Worm (Caenorhabditis elegans): ENCODE data around the gene com-1.

The com-1 gene

DNA sequence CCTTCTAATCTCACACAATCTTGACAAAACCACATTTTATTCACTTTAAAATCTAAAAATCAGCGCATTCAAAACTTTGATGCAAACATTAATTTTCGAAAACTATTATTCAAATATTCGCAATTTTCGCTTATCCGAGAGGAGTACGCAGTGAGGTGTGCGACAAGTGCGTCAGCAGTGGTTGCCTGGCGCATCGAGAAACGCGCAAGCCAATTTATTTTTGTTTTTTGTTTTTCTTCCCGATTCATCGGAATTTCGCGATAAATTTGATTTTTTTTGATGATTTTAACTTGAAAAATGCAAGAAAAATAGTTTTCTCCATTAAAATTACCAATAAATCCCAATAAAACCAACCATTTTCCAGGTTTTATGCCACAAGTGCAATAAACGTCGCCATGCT lies 47.3 kb upstream of the com-1 start, which contains the start of the genes fbxb-85 and hex-3 (continued):
- peak; percentile 98 for TF ChIP-seq nhr-47 (tag; optimal IDR thresholded peaks at IDR 0.05)
- peak; percentile 98 for TF ChIP-seq ceh-8 (GFP tag; optimal IDR thresholded peaks at IDR 0.05)
- peak; percentile 97 for TF ChIP-seq nhr-90 (tag; optimal IDR thresholded peaks at IDR 0.05; ENCODE audit: poor library complexity)
- TF ChIP-seq nhr-20 (tag; optimal IDR thresholded peaks at IDR 0.05) = peak; percentile 95
- TF ChIP-seq blmp-1 (tag; optimal IDR thresholded peaks at IDR 0.05) = peak; percentile 81
- no peak for TF ChIP-seq nhr-12 (tag; optimal IDR thresholded peaks at IDR 0.05)
- peak; percentile 9 for TF ChIP-seq pag-3 (tag; optimal IDR thresholded peaks at IDR 0.05; ENCODE audit: borderline replicate concordance, insufficient read depth)
- TF ChIP-seq dsc-1 (tag; optimal IDR thresholded peaks at IDR 0.05) = peak; percentile 98
- TF ChIP-seq nhr-84 (tag; optimal IDR thresholded peaks at IDR 0.05) = no peak

DNA sequence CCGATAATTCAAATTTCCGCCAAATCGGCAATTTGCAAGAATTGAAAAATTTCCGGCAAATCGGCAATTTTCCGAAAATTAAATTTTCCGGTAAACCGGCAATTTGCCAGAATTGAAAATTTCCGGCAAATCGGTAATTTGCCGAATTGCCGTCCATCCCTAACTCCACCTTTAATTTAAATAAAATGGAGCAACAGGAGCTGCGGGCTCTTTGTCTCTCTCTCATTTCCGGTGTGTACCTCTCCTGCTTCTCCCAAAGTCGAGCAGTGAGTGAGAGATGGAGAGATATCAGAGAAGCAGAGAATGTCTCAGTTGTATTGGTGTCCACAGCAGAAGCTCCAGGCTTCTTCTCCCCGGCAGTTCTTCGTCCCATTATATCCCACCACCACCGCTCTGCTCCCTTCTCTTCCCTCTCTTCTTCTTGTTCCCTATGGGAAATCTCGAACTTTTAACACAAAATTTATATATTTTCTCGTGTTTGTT lies 40.7 kb upstream of the com-1 start, which contains the start of gene Y39A1C.1:
Gene Y39A1C.1, plus strand, starts transcription at position 51 of the 483 bp plus-strand sequence.
- TF ChIP-seq snu-23 (GFP tag; optimal IDR thresholded peaks at IDR 0.05) = peak; percentile 26
- TF ChIP-seq nhr-20 (tag; optimal IDR thresholded peaks at IDR 0.05) = no peak
- peak; percentile 5 for TF ChIP-seq skn-1 (tag; optimal IDR thresholded peaks at IDR 0.05)
- TF ChIP-seq ceh-82 (tag; optimal IDR thresholded peaks at IDR 0.05) = peak in 2 of 3 experiments; percentile 9 to 29
- TF ChIP-seq lin-35 (GFP tag; optimal IDR thresholded peaks at IDR 0.05) = peak in 1 of 2 experiments; percentile 34
- TF ChIP-seq dsc-1 (tag; optimal IDR thresholded peaks at IDR 0.05) = peak; percentile 53
- peak in 1 of 3 experiments; percentile 5 for TF ChIP-seq dpl-1 (GFP tag; optimal IDR thresholded peaks at IDR 0.05)
- peak; percentile 46 for TF ChIP-seq nhr-71 (tag; optimal IDR thresholded peaks at IDR 0.05)
- peak; percentile 26 for TF ChIP-seq tbx-2 (tag; optimal IDR thresholded peaks at IDR 0.05)
- no peak for TF ChIP-seq ztf-4 (tag; optimal IDR thresholded peaks at IDR 0.05)
- peak; percentile 14 for TF ChIP-seq nhr-47 (tag; optimal IDR thresholded peaks at IDR 0.05)
- TF ChIP-seq efl-1 (optimal IDR thresholded peaks at IDR 0.05) = peak; percentile 14 to 18
- peak in 1 of 2 experiments; percentile 22 for TF ChIP-seq efl-1 (GFP tag; optimal IDR thresholded peaks at IDR 0.05 in 1 of 2)
- TF ChIP-seq lin-15B (tag; optimal IDR thresholded peaks at IDR 0.05) = no peak
- TF ChIP-seq rnt-1 (tag; optimal IDR thresholded peaks at IDR 0.05) = peak; percentile 56
- TF ChIP-seq fos-1 (tag; optimal IDR thresholded peaks at IDR 0.05) = no peak
- TF ChIP-seq zag-1 (tag; optimal IDR thresholded peaks at IDR 0.05) = no peak
- no peak for TF ChIP-seq mdl-1 (tag; optimal IDR thresholded peaks at IDR 0.05)
- peak in 1 of 2 experiments; percentile 3 for TF ChIP-seq lsy-2 (tag; optimal IDR thresholded peaks at IDR 0.05)
- no peak for TF ChIP-seq hlh-4 (tag; optimal IDR thresholded peaks at IDR 0.05)
- TF ChIP-seq zip-4 (GFP tag; optimal IDR thresholded peaks at IDR 0.05) = no peak
- peak; percentile 3; the same call in 1 of the 2 replicates for TF ChIP-seq nhr-19 (GFP tag; conservative IDR thresholded peaks at IDR 0.05)
- no peak for TF ChIP-seq unc-130 (tag; optimal IDR thresholded peaks at IDR 0.05)
- TF ChIP-seq vab-15 (tag; optimal IDR thresholded peaks at IDR 0.05) = no peak
- peak; percentile 50 for TF ChIP-seq fkh-8 (tag; optimal IDR thresholded peaks at IDR 0.05)
- TF ChIP-seq snpc-4 (tag; optimal IDR thresholded peaks at IDR 0.05) = no peak
- TF ChIP-seq mab-9 (GFP tag; IDR thresholded peaks at IDR 0.05) = 0 out of 2 replicates have a peak, but pooled peaks have one; percentile 11
- TF ChIP-seq fkh-10 (GFP tag; optimal IDR thresholded peaks at IDR 0.05) = no peak

DNA sequence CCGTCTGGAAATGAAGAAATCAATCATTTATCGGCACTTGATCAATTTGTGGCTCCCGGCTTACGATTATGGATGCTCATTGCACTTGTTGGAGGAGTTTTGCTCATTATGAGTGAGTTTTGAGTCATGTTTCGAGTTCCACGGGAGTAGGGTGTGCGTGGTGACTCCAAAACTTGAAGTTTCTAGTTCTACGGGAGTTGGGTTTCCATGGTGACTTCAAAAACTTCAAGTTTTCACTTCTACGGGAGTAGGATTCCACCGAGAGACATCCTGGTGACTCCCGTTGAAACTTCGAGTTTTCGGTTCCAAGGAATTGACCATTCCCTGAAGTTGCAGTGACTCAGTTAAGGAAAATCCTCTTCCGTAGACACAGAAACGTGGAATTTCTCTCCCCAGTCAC lies 39.3 kb upstream of the com-1 start:
- peak; percentile 47 for TF ChIP-seq fkh-8 (tag; optimal IDR thresholded peaks at IDR 0.05)
- peak; percentile 54 for TF ChIP-seq sox-4 (tag; optimal IDR thresholded peaks at IDR 0.05)
- no peak for TF ChIP-seq ceh-8 (GFP tag; optimal IDR thresholded peaks at IDR 0.05)
- peak; percentile 26 to 62 for TF ChIP-seq efl-1 (optimal IDR thresholded peaks at IDR 0.05)
- TF ChIP-seq efl-1 (GFP tag; optimal IDR thresholded peaks at IDR 0.05 in 1 of 2) = peak in 1 of 2 experiments; percentile 62
- TF ChIP-seq unc-98 (GFP tag; IDR thresholded peaks at IDR 0.05) = peak; percentile 77
- no peak for TF ChIP-seq lin-39 (tag; optimal IDR thresholded peaks at IDR 0.05)
- TF ChIP-seq mdl-1 (tag; optimal IDR thresholded peaks at IDR 0.05) = no peak
- no peak for TF ChIP-seq irx-1 (tag; optimal IDR thresholded peaks at IDR 0.05)
- TF ChIP-seq lir-3 (tag; optimal IDR thresholded peaks at IDR 0.05; ENCODE audit: poor library complexity) = peak; percentile 75
- peak; percentile 1 for TF ChIP-seq ceh-90 (tag; optimal IDR thresholded peaks at IDR 0.05)
- TF ChIP-seq ceh-88 (GFP tag; IDR thresholded peaks at IDR 0.05) = peak; percentile 49; the same call in 1 of the 2 replicates
- no peak for TF ChIP-seq nhr-12 (tag; optimal IDR thresholded peaks at IDR 0.05)
- TF ChIP-seq ztf-4 (tag; optimal IDR thresholded peaks at IDR 0.05) = no peak
- peak; percentile 6 for TF ChIP-seq swsn-7 (tag; optimal IDR thresholded peaks at IDR 0.05)
- TF ChIP-seq egl-13 (tag; optimal IDR thresholded peaks at IDR 0.05) = peak; percentile 34
- TF ChIP-seq nhr-28 (tag; optimal IDR thresholded peaks at IDR 0.05) = no peak
- TF ChIP-seq isw-1 (GFP tag; IDR thresholded peaks at IDR 0.05) = peak; percentile 34
- TF ChIP-seq ztf-11 (tag; optimal IDR thresholded peaks at IDR 0.05) = peak in 1 of 2 experiments; percentile 80
- no peak for TF ChIP-seq lin-14 (GFP tag; optimal IDR thresholded peaks at IDR 0.05)
- TF ChIP-seq elt-3 (tag; optimal IDR thresholded peaks at IDR 0.05) = no peak
